Fruit fly (Drosophila melanogaster) whole organism, adult: ENCODE results near the gene dod.

Source experiments
- CG12768 ChIP-seq: fragments of 200-800 bp; sonication (Bioruptor generic); optimal IDR thresholded peaks from 2 replicates; lab custom pipeline; 2017; ENCODE audit warnings: missing biosample characterization, missing genetic modification characterization, mild to moderate bottlenecking, moderate library complexity, missing genetic modification reagents
- CG14711 ChIP-seq: fragments of 200-800 bp; sonication (Bioruptor generic); optimal IDR thresholded peaks from 2 replicates; lab custom pipeline; 2018; ENCODE audit warnings: missing biosample characterization, mild to moderate bottlenecking, missing genetic modification characterization, moderate library complexity
- CG1620 ChIP-seq: fragments of 200-800 bp; sonication (Bioruptor generic); optimal IDR thresholded peaks from 2 replicates; lab custom pipeline; 2016; ENCODE audit warnings: missing biosample characterization, missing genetic modification characterization
- CG7101 ChIP-seq: fragments of 200-800 bp; sonication (Bioruptor generic); optimal IDR thresholded peaks from 2 replicates; lab custom pipeline; 2018; ENCODE audit warnings: missing biosample characterization, mild to moderate bottlenecking, missing genetic modification characterization, moderate library complexity
- Clk ChIP-seq: fragments of 200-800 bp; sonication (Bioruptor generic); optimal IDR thresholded peaks from 2 replicates; lab custom pipeline; 2017; ENCODE audit warnings: missing biosample characterization, missing genetic modification characterization
- Hr96 ChIP-seq: fragments of 200-800 bp; sonication (Bioruptor generic); optimal IDR thresholded peaks from 2 replicates; lab custom pipeline; 2016; ENCODE audit warnings: missing biosample characterization, missing genetic modification characterization
- Mnt ChIP-seq: fragments of 200-800 bp; sonication (Bioruptor generic); optimal IDR thresholded peaks from 2 replicates; lab custom pipeline; 2016; ENCODE audit warnings: missing biosample characterization, mild to moderate bottlenecking, missing genetic modification characterization
- cnc ChIP-seq, 2 experiments: fragments of >200 bp; optimal IDR thresholded peaks; 2 replicates each; lab custom pipeline; 2017
- kay ChIP-seq: fragments of 200-800 bp; sonication (Bioruptor generic); peaks from one replicate; lab custom pipeline; 2016; ENCODE audit warnings: missing biosample characterization, missing genetic modification characterization, borderline replicate concordance
- pad ChIP-seq: fragments of 200-800 bp; sonication (Bioruptor generic); optimal IDR thresholded peaks from 3 replicates; lab custom pipeline; 2017; ENCODE audit warnings: missing biosample characterization, missing genetic modification characterization, mild to moderate bottlenecking, moderate library complexity, missing genetic modification reagents
- tj ChIP-seq: fragments of 200-800 bp; sonication (Bioruptor generic); optimal IDR thresholded peaks from 3 replicates; lab custom pipeline; 2017; ENCODE audit warnings: missing biosample characterization, mild to moderate bottlenecking, missing genetic modification characterization, moderate library complexity
- toe ChIP-seq: fragments of 200-800 bp; sonication (Bioruptor generic); optimal IDR thresholded peaks from 2 replicates; lab custom pipeline; 2016; ENCODE audit warnings: missing biosample characterization, missing genetic modification characterization

DNA sequence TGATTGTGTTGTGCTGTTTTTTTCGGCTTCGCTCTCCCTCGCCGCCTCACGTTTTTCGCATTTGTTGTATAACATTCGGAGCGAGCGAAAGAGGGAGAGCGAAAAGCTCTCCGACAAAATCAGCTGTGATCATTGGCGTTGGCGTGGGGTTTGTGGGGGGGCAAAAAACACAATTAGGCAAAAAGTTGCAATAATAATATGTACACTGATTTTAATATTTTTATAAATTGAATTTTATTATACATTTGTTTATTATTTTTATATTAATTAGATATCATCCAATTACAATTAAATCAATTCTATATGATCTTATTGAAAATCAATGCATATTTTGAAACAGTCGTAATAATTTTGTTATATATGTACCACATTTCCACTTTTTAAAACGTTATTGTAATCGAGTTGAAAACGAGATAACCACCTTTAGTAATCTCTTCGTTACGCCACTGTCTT, 30.5 kb downstream of the dod start:
- TF ChIP-seq Hr96 (GFP tag; lab: Kevin White, UChicago) (no peak), CG7101 (peak; percentile 35), cnc (optimal IDR thresholded peaks at IDR 0.05; lab: Kevin White, UChicago) (no peak), CG1620 (GFP tag; lab: Kevin White, UChicago) (no peak), Mnt (GFP tag; lab: Kevin White, UChicago) (peak; percentile 17), CG14711 (peak; percentile 55), pad (GFP tag; lab: Kevin White, UChicago) (no peak), kay (GFP tag; lab: Kevin White, UChicago) (no peak), tj (GFP tag; lab: Kevin White, UChicago) (peak; percentile 16), toe (GFP tag; lab: Kevin White, UChicago) (no peak), CG12768 (GFP tag; lab: Kevin White, UChicago) (no peak), Clk (GFP tag; lab: Kevin White, UChicago) (no peak)
